Worm (Caenorhabditis elegans): ENCODE data around the gene sek-4.

Gene sek-4

DNA sequence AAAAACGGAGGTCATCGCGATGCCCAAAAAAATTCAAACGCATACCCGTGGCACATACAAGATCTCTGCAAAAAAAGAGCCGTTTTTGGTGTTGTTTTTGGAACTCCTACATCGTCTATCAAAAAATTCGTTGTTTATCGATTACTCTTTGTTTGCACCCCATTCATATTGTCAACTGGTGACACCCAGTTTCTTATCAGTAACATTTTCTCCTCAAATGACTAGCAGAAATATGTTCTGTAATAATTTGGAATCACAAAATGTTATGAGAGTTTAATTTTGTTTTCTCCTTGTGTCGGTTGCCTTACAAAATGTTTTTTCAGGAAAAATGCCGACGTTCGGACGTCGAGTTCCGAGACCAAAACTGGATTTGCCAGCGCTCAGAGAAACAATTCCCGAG lies at the start of gene sek-4:
TSS of gene sek-4 (plus strand) at position 318 of the 400 bp plus-strand sequence.
- no peak for TF ChIP-seq elt-1 (tag; optimal IDR thresholded peaks at IDR 0.05; ENCODE audit: borderline replicate concordance, insufficient read depth)
- no peak for TF ChIP-seq zip-8 (tag; optimal IDR thresholded peaks at IDR 0.05)
- no peak for TF ChIP-seq lsy-2 (tag; optimal IDR thresholded peaks at IDR 0.05)
- TF ChIP-seq pha-4 (tag; optimal IDR thresholded peaks at IDR 0.05): no peak
- no peak for TF ChIP-seq bed-3 (GFP tag; optimal IDR thresholded peaks at IDR 0.05)
- no peak for TF ChIP-seq sem-2 (GFP tag; optimal IDR thresholded peaks at IDR 0.05)
- no peak for TF ChIP-seq unc-62 (GFP tag; optimal IDR thresholded peaks at IDR 0.05)
- TF ChIP-seq ceh-39 (tag; optimal IDR thresholded peaks at IDR 0.05): no peak
- no peak for TF ChIP-seq snpc-4 (tag; optimal IDR thresholded peaks at IDR 0.05)
- no peak for TF ChIP-seq sptf-1 (tag; optimal IDR thresholded peaks at IDR 0.05)
- TF ChIP-seq unc-39 (tag; optimal IDR thresholded peaks at IDR 0.05): no peak
- TF ChIP-seq unc-120 (tag; optimal IDR thresholded peaks at IDR 0.05; ENCODE audit: poor library complexity, severe bottlenecking): no peak
- TF ChIP-seq blmp-1 (tag; optimal IDR thresholded peaks at IDR 0.05): no peak
- TF ChIP-seq lin-13 (tag; optimal IDR thresholded peaks at IDR 0.05): no peak
- no peak for TF ChIP-seq nhr-76 (tag; optimal IDR thresholded peaks at IDR 0.05)

DNA sequence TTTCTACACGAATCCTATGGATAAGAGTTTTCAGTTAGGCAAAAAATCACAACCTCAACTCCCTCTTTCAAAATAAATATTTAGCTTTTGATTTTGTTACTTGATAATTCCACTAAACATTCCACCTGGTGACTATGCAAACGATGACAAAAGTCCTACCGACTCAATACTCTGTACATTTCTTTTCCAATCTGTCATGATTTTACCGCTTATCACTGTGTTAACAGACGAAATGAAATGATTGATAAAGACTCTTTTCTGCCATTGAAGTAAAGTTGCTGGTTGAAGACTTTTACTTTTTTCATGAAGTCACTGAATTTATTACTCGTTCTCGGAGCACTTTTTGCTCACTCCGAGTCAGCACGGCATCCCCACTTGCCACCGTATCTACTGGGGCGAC lies 45.6 kb upstream of the sek-4 start, which contains the start of gene C26B9.5:
TSS of gene C26B9.5 (plus strand) at position 244 of the 400 bp plus-strand sequence.
- TF ChIP-seq ztf-11 (tag; optimal IDR thresholded peaks at IDR 0.05): no peak

DNA sequence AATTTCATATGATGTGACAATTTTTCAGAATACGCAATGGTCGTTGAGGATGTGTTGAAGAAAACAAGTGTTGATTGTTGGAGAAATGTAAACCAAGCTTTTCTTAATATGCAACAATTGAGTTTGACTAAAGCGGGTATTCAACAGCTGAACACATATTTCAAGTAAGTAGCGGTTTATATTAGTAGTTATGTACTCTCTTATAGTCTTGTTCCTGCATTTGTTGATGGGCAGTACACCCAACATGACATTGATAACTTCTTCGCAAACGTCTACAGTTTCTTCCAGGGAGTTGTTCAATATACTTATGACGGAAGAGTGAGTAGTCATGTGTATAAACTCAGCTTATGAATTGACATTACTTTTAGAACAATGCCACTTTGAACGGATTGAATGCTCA lies 44.1 kb upstream of the sek-4 start:
- no peak for TF ChIP-seq tbx-8 (GFP tag; optimal IDR thresholded peaks at IDR 0.05)
- no peak for TF ChIP-seq nhr-12 (tag; optimal IDR thresholded peaks at IDR 0.05)
- TF ChIP-seq mls-2 (tag; optimal IDR thresholded peaks at IDR 0.05): no peak
- no peak for TF ChIP-seq elt-1 (tag; optimal IDR thresholded peaks at IDR 0.05; ENCODE audit: borderline replicate concordance, insufficient read depth)
- TF ChIP-seq blmp-1 (tag; optimal IDR thresholded peaks at IDR 0.05): no peak
- no peak for TF ChIP-seq ham-2 (GFP tag; optimal IDR thresholded peaks at IDR 0.05)
- no peak for TF ChIP-seq mab-5 (tag; optimal IDR thresholded peaks at IDR 0.05)
- TF ChIP-seq snpc-4 (tag; optimal IDR thresholded peaks at IDR 0.05): no peak
- no peak for TF ChIP-seq zip-8 (tag; optimal IDR thresholded peaks at IDR 0.05)

DNA sequence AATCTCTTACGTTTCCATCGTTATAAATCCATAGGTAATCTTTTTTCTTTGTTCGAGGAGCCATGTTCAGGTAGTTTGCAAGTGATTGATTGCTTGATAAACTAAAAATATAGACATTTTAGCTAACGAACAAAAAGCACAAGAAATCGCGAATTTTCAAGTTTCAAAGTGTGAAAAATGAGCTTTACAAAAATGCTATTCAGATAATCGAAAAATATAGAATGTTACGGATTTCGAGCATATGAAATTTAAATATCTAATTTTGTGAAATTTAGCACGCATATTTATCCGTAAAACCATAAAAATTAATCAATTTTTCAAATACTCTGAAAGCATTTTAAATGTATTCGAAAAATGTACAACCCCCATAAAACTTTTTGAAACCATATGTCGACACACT lies 39.5 kb upstream of the sek-4 start, which contains the start of gene C26B9.6:
TSS of gene C26B9.6 (minus strand) at position 101 of the 400 bp plus-strand sequence.
- no peak for TF ChIP-seq blmp-1 (tag; optimal IDR thresholded peaks at IDR 0.05)
- TF ChIP-seq ceh-43 (GFP tag; optimal IDR thresholded peaks at IDR 0.05): no peak
- TF ChIP-seq mls-2 (tag; optimal IDR thresholded peaks at IDR 0.05): no peak

DNA sequence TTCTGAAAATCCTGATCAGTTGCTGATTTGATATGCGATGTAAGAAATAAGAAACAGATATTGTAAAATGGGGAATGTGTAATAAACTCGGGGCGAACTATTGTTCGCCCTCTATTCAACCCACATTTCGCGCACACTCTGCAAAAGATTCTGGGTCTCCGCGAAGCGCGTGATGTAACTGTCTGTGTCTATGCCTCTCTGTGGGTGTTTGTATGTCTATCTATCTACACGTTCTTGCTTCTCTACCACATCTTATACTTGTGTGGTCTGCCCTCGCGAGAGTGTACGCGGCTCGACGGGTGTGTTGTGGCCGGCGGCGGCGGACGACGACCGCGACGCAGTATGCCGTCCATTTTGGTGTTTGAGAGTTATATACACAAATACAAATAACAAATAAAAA lies 38.4 kb upstream of the sek-4 start:
- no peak for TF ChIP-seq lin-32 (GFP tag; optimal IDR thresholded peaks at IDR 0.05)
- no peak for TF ChIP-seq ceh-39 (tag; optimal IDR thresholded peaks at IDR 0.05)
- TF ChIP-seq drap-1 (GFP tag; optimal IDR thresholded peaks at IDR 0.05): peak; percentile 30
- no peak for TF ChIP-seq ceh-83 (GFP tag; optimal IDR thresholded peaks at IDR 0.05)
- TF ChIP-seq elt-1 (tag; optimal IDR thresholded peaks at IDR 0.05; ENCODE audit: borderline replicate concordance, insufficient read depth): no peak
- no peak for TF ChIP-seq nhr-12 (tag; optimal IDR thresholded peaks at IDR 0.05)
- TF ChIP-seq unc-62 (GFP tag; optimal IDR thresholded peaks at IDR 0.05): peak; percentile 8
- no peak for TF ChIP-seq nhr-28 (tag; optimal IDR thresholded peaks at IDR 0.05)
- TF ChIP-seq blmp-1 (tag; optimal IDR thresholded peaks at IDR 0.05): no peak
- no peak for TF ChIP-seq nhr-76 (tag; optimal IDR thresholded peaks at IDR 0.05)
- no peak for TF ChIP-seq snpc-4 (tag; optimal IDR thresholded peaks at IDR 0.05)
- peak; percentile 5 for TF ChIP-seq lsy-2 (tag; optimal IDR thresholded peaks at IDR 0.05)
- TF ChIP-seq mls-2 (tag; optimal IDR thresholded peaks at IDR 0.05): peak; percentile 52
- no peak for TF ChIP-seq cnd-1 (tag; optimal IDR thresholded peaks at IDR 0.05)
- TF ChIP-seq flh-1 (GFP tag; optimal IDR thresholded peaks at IDR 0.05): no peak
- peak; percentile 57 for TF ChIP-seq sptf-1 (tag; optimal IDR thresholded peaks at IDR 0.05)
- no peak for TF ChIP-seq ztf-11 (tag; optimal IDR thresholded peaks at IDR 0.05)
- TF ChIP-seq nhr-2 (tag; optimal IDR thresholded peaks at IDR 0.05): no peak
- TF ChIP-seq zip-8 (tag; optimal IDR thresholded peaks at IDR 0.05): no peak
- TF ChIP-seq ces-1 (GFP tag; optimal IDR thresholded peaks at IDR 0.05): peak; percentile 15
- TF ChIP-seq ceh-43 (GFP tag; optimal IDR thresholded peaks at IDR 0.05): no peak
- peak; percentile 72 for TF ChIP-seq hlh-1 (tag; optimal IDR thresholded peaks at IDR 0.05)
- peak; percentile 57 for TF ChIP-seq mep-1 (tag; optimal IDR thresholded peaks at IDR 0.05)
- TF ChIP-seq pha-4 (tag; optimal IDR thresholded peaks at IDR 0.05): peak; percentile 90
- TF ChIP-seq tbx-8 (GFP tag; optimal IDR thresholded peaks at IDR 0.05): no peak
- TF ChIP-seq unc-39 (tag; optimal IDR thresholded peaks at IDR 0.05): no peak
- peak; percentile 46 for TF ChIP-seq bed-3 (GFP tag; optimal IDR thresholded peaks at IDR 0.05)
- peak; percentile 60 for TF ChIP-seq unc-120 (tag; optimal IDR thresholded peaks at IDR 0.05; ENCODE audit: poor library complexity, severe bottlenecking)
- peak; percentile 75 for TF ChIP-seq ham-2 (GFP tag; optimal IDR thresholded peaks at IDR 0.05)
- TF ChIP-seq elt-3 (tag; optimal IDR thresholded peaks at IDR 0.05): no peak
- TF ChIP-seq lin-13 (tag; optimal IDR thresholded peaks at IDR 0.05): no peak
- TF ChIP-seq M03D4.4 (tag; optimal IDR thresholded peaks at IDR 0.05): peak; percentile 47
- TF ChIP-seq sem-2 (GFP tag; optimal IDR thresholded peaks at IDR 0.05): no peak
- TF ChIP-seq mab-5 (tag; optimal IDR thresholded peaks at IDR 0.05): no peak
- peak; percentile 36 for TF ChIP-seq nhr-237 (tag; optimal IDR thresholded peaks at IDR 0.05)
